Fruit fly (Drosophila melanogaster): ENCODE results near the gene Rint1.
A peak's percentile ranks its signal among the peaks of the same experiment; 100 is the strongest.

Rint1 gene

dm6 chr3L:7328567-7329253 is 5.3 kb downstream of the Rint1 start, which contains the start of the genes mrva, CG42307 and mus312 (continued):
- TF ChIP-seq Oaz (GFP tag; IDR thresholded peaks at IDR 0.05) (peak; percentile 78), CG2199 (GFP tag; IDR thresholded peaks at IDR 0.05) (no peak), fu2 (GFP tag; optimal IDR thresholded peaks at IDR 0.05) (peak; percentile 39), CG16779 (GFP tag; IDR thresholded peaks at IDR 0.05) (no peak), nom (GFP tag; optimal IDR thresholded peaks at IDR 0.05) (peak; percentile 78), CG14441 (GFP tag; IDR thresholded peaks at IDR 0.05) (peak; percentile 69), CG3163 (GFP tag; optimal IDR thresholded peaks at IDR 0.05) (no peak), chif (GFP tag; optimal IDR thresholded peaks at IDR 0.05) (peak in 1 of 2 experiments; percentile 49), hth (optimal IDR thresholded peaks at IDR 0.05) (no peak), Six4 (GFP tag; optimal IDR thresholded peaks at IDR 0.05) (peak; percentile 77), CG17912 (GFP tag; optimal IDR thresholded peaks at IDR 0.05) (peak; percentile 79), CG9437 (GFP tag; optimal IDR thresholded peaks at IDR 0.05) (peak; percentile 83), CG34422 (GFP tag; IDR thresholded peaks at IDR 0.05) (peak; percentile 86), CG14667 (GFP tag; IDR thresholded peaks at IDR 0.05) (peak; percentile 85), shn (GFP tag; optimal IDR thresholded peaks at IDR 0.05) (peak; percentile 17), CG17802 (tag; optimal IDR thresholded peaks at IDR 0.05) (peak; percentile 53), phol (tag; optimal IDR thresholded peaks at IDR 0.05) (peak; percentile 89), CG6765 (GFP tag; optimal IDR thresholded peaks at IDR 0.05) (peak; percentile 89), scrt (GFP tag; optimal IDR thresholded peaks at IDR 0.05) (peak; percentile 92), CG10543 (GFP tag; optimal IDR thresholded peaks at IDR 0.05) (peak; percentile 96), Hr3 (GFP tag; optimal IDR thresholded peaks at IDR 0.05) (peak; percentile 90), tgo (GFP tag; IDR thresholded peaks at IDR 0.05) (peak; percentile 90), CG1602 (GFP tag; optimal IDR thresholded peaks at IDR 0.05) (peak; percentile 81), cato (GFP tag; optimal IDR thresholded peaks at IDR 0.05; ENCODE audit: borderline replicate concordance) (peak; percentile 59), jumu (GFP tag; optimal IDR thresholded peaks at IDR 0.05) (peak; percentile 1), Scr (GFP tag; IDR thresholded peaks at IDR 0.05; ENCODE audit: partially characterized antibody) (0 out of 2 replicates have a peak, but pooled peaks have one; percentile 28), ab (GFP tag; optimal IDR thresholded peaks at IDR 0.05) (peak; percentile 33), org-1 (GFP tag; optimal IDR thresholded peaks at IDR 0.05) (peak; percentile 66), CG3726 (GFP tag; IDR thresholded peaks at IDR 0.05) (no peak), CG11247 (GFP tag; IDR thresholded peaks at IDR 0.05) (peak; percentile 75), Max (GFP tag; optimal IDR thresholded peaks at IDR 0.05) (peak; percentile 71), br (optimal IDR thresholded peaks at IDR 0.05) (no peak), CG12744 (GFP tag; optimal IDR thresholded peaks at IDR 0.05) (peak; percentile 8), CG7372 (GFP tag; IDR thresholded peaks at IDR 0.05) (peak; percentile 72), sens (GFP tag) (peak; percentile 93), Nf-YA (GFP tag; IDR thresholded peaks at IDR 0.05) (peak; percentile 46; the same call in 1 of the 2 replicates), dati (GFP tag; IDR thresholded peaks at IDR 0.05) (no peak), CrebB (tag; optimal IDR thresholded peaks at IDR 0.05) (peak; percentile 58), Ada2b (GFP tag; IDR thresholded peaks at IDR 0.05) (peak; percentile 82), unc-4 (GFP tag; IDR thresholded peaks at IDR 0.05; ENCODE audit: partially characterized antibody) (peak; percentile 46), Hr39 (optimal IDR thresholded peaks at IDR 0.05) (no peak), kni (GFP tag; optimal IDR thresholded peaks at IDR 0.05) (peak; percentile 30), B-H1 (GFP tag; IDR thresholded peaks at IDR 0.05) (peak; percentile 55), Blimp-1 (GFP tag; optimal IDR thresholded peaks at IDR 0.05) (peak; percentile 90), CG8924 (tag; optimal IDR thresholded peaks at IDR 0.05) (peak; percentile 96), run (tag; optimal IDR thresholded peaks at IDR 0.05) (peak; percentile 80), BtbVII (GFP tag; optimal IDR thresholded peaks at IDR 0.05) (peak; percentile 86), ftz-f1 (GFP tag; optimal IDR thresholded peaks at IDR 0.05) (no peak), CG2129 (GFP tag; IDR thresholded peaks at IDR 0.05; ENCODE audit: partially characterized antibody) (no peak), CHES-1-like (GFP tag; optimal IDR thresholded peaks at IDR 0.05) (peak; percentile 29), HLH54F (GFP tag; optimal IDR thresholded peaks at IDR 0.05) (peak; percentile 49)

Measured in whole organism, embryonic.